Fruit fly (Drosophila melanogaster) whole organism, embryonic: Measurements from ENCODE around the gene LysB.

Experiments
- Bdp1 ChIP-seq: fragments of 200-800 bp; sonication (Bioruptor generic); optimal IDR thresholded peaks from 3 replicates; lab custom pipeline; 2016; ENCODE audit warnings: missing biosample characterization, missing genetic modification characterization
- CG10209 ChIP-seq: fragments of 200-800 bp; sonication (Bioruptor generic); optimal IDR thresholded peaks from 3 replicates; lab custom pipeline; 2017; ENCODE audit warnings: missing biosample characterization, mild to moderate bottlenecking, missing genetic modification characterization, missing genetic modification reagents
- CG1024 ChIP-seq: fragments of 200-800 bp; sonication (Bioruptor generic); IDR thresholded peaks from 2 replicates; pipeline ENCODE4 v1.3.6; 2022; ENCODE audit warnings: missing biosample characterization, missing genetic modification characterization
- CG10462 ChIP-seq: fragments of 200-800 bp; sonication (Bioruptor generic); optimal IDR thresholded peaks from 2 replicates; lab custom pipeline; 2016; ENCODE audit warnings: missing biosample characterization, missing genetic modification characterization
- CG10565 ChIP-seq: fragments of 200-800 bp; sonication (Bioruptor generic); optimal IDR thresholded peaks from 3 replicates; lab custom pipeline; 2016; ENCODE audit warnings: missing biosample characterization, mild to moderate bottlenecking, missing genetic modification characterization
- CG11695 ChIP-seq: fragments of 200-800 bp; sonication (Bioruptor generic); IDR thresholded peaks from 3 replicates; pipeline ENCODE4 v1.3.6; 2022; ENCODE audit warnings: missing biosample characterization, missing genetic modification characterization
- CG12155 ChIP-seq: fragments of 200-800 bp; sonication (Bioruptor generic); optimal IDR thresholded peaks from 3 replicates; lab custom pipeline; 2016; ENCODE audit warnings: missing biosample characterization, missing genetic modification characterization
- CG14441 ChIP-seq: fragments of 200-800 bp; sonication (Bioruptor generic); IDR thresholded peaks from 2 replicates; pipeline ENCODE4 v1.3.6; 2022; ENCODE audit warnings: missing biosample characterization, missing genetic modification characterization
- CG15011 ChIP-seq: fragments of 200-800 bp; sonication (Bioruptor generic); optimal IDR thresholded peaks from 3 replicates; lab custom pipeline; 2018; ENCODE audit warnings: missing biosample characterization, mild to moderate bottlenecking, missing genetic modification characterization
- CG17829 ChIP-seq: fragments of 200-800 bp; optimal IDR thresholded peaks from 2 replicates; lab custom pipeline; 2019; ENCODE audit warnings: missing biosample characterization, mild to moderate bottlenecking, missing genetic modification characterization, moderate library complexity
- CG18262 ChIP-seq: fragments of 200-800 bp; optimal IDR thresholded peaks from 3 replicates; lab custom pipeline; 2019; ENCODE audit warnings: missing biosample characterization, mild to moderate bottlenecking, missing genetic modification characterization, moderate library complexity
- CG31441 ChIP-seq: fragments of 200-800 bp; sonication (Bioruptor generic); IDR thresholded peaks from 2 replicates; pipeline ENCODE4 v1.3.6; 2022; ENCODE audit warnings: missing biosample characterization, missing genetic modification characterization
- CG32767 ChIP-seq: fragments of 200-800 bp; sonication (Bioruptor generic); IDR thresholded peaks from 2 replicates; pipeline ENCODE4 v1.3.6; 2022; ENCODE audit warnings: missing biosample characterization, missing genetic modification characterization
- CG32772 ChIP-seq: fragments of 200-800 bp; sonication (Bioruptor generic); IDR thresholded peaks from 2 replicates; pipeline ENCODE4 v1.3.6; 2022; ENCODE audit warnings: missing biosample characterization, missing genetic modification characterization
- CG33213 ChIP-seq: fragments of 200-800 bp; sonication (Bioruptor generic); optimal IDR thresholded peaks from 3 replicates; lab custom pipeline; 2016; ENCODE audit warnings: missing biosample characterization, missing genetic modification characterization
- CG43689 ChIP-seq: fragments of 200-800 bp; sonication (Bioruptor generic); IDR thresholded peaks from 2 replicates; pipeline ENCODE4 v1.3.6; 2022; ENCODE audit warnings: missing biosample characterization, missing genetic modification characterization
- CG5245 ChIP-seq: fragments of 200-800 bp; sonication (Bioruptor generic); optimal IDR thresholded peaks from 3 replicates; lab custom pipeline; 2016; ENCODE audit warnings: missing biosample characterization, missing genetic modification characterization
- CG6813 ChIP-seq: fragments of 200-800 bp; sonication (Bioruptor generic); optimal IDR thresholded peaks from 2 replicates; lab custom pipeline; 2017; ENCODE audit warnings: missing biosample characterization, missing genetic modification characterization, mild to moderate bottlenecking, moderate library complexity, missing genetic modification reagents
- CG7271 ChIP-seq: fragments of 200-800 bp; sonication (Bioruptor generic); optimal IDR thresholded peaks from 2 replicates; lab custom pipeline; 2018; ENCODE audit warnings: missing biosample characterization, mild to moderate bottlenecking, missing genetic modification characterization, moderate library complexity
- CG8089 ChIP-seq: fragments of 200-800 bp; sonication (Bioruptor generic); optimal IDR thresholded peaks from 3 replicates; lab custom pipeline; 2016; ENCODE audit warnings: missing biosample characterization, missing genetic modification characterization
- CG8478 ChIP-seq: fragments of >200 bp; optimal IDR thresholded peaks from 2 replicates; lab custom pipeline; 2018
- CG8924 ChIP-seq: fragments of 200-800 bp; optimal IDR thresholded peaks from 3 replicates; lab custom pipeline; 2019; ENCODE audit warnings: missing biosample characterization, mild to moderate bottlenecking, missing genetic modification characterization, moderate library complexity
- Dek ChIP-seq: fragments of 200-800 bp; sonication (Bioruptor generic); optimal IDR thresholded peaks from 3 replicates; lab custom pipeline; 2019; ENCODE audit warnings: missing biosample characterization, mild to moderate bottlenecking, missing genetic modification characterization, moderate library complexity
- Doc3 ChIP-seq: fragments of 200-800 bp; sonication (Bioruptor generic); IDR thresholded peaks from 3 replicates; pipeline ENCODE4 v1.3.6; 2022; ENCODE audit warnings: missing biosample characterization, missing genetic modification characterization; ENCODE audit not compliant: partially characterized antibody
- Drgx ChIP-seq: fragments of 200-800 bp; sonication (Bioruptor generic); IDR thresholded peaks from 2 replicates; pipeline ENCODE4 v1.3.6; 2022; ENCODE audit warnings: missing biosample characterization, missing genetic modification characterization
- Ets65A ChIP-seq: fragments of 200-800 bp; sonication (Bioruptor generic); peaks from one replicate; lab custom pipeline; 2016; ENCODE audit warnings: missing biosample characterization, missing genetic modification characterization
- Hmr ChIP-seq: fragments of 200-800 bp; sonication (Bioruptor generic); optimal IDR thresholded peaks from 3 replicates; lab custom pipeline; 2017; ENCODE audit warnings: mild to moderate bottlenecking, missing biosample characterization, missing genetic modification reagents, missing genetic modification characterization
- Jarid2 ChIP-seq: fragments of 200-800 bp; sonication (Bioruptor generic); optimal IDR thresholded peaks from 3 replicates; lab custom pipeline; 2017; ENCODE audit warnings: mild to moderate bottlenecking, missing biosample characterization, missing genetic modification reagents, missing genetic modification characterization
- Kr ChIP-seq: fragments of 200-800 bp; sonication (Bioruptor generic); optimal IDR thresholded peaks from 2 replicates; lab custom pipeline; 2017; ENCODE audit warnings: missing biosample characterization, mild to moderate bottlenecking, missing genetic modification characterization
- Lpt ChIP-seq: fragments of >200 bp; optimal IDR thresholded peaks from 2 replicates; lab custom pipeline; 2018; ENCODE audit warnings: missing biosample characterization, missing genetic modification characterization
- Meics ChIP-seq: fragments of 200-800 bp; sonication (Bioruptor generic); optimal IDR thresholded peaks from 2 replicates; lab custom pipeline; 2017; ENCODE audit warnings: missing biosample characterization, mild to moderate bottlenecking, missing genetic modification characterization
- Oaz ChIP-seq: fragments of 200-800 bp; sonication (Bioruptor generic); IDR thresholded peaks from 2 replicates; pipeline ENCODE4 v1.3.6; 2022; ENCODE audit warnings: missing biosample characterization, missing genetic modification characterization
- Opbp ChIP-seq: fragments of 200-800 bp; sonication (Bioruptor generic); IDR thresholded peaks from 3 replicates; pipeline ENCODE4 v1.3.6; 2022; ENCODE audit warnings: missing biosample characterization, missing genetic modification characterization; ENCODE audit not compliant: partially characterized antibody
- Side ChIP-seq: fragments of 200-800 bp; sonication (Bioruptor generic); optimal IDR thresholded peaks from 2 replicates; lab custom pipeline; 2016; ENCODE audit warnings: missing biosample characterization, missing genetic modification characterization
- Sin3A ChIP-seq: fragments of >200 bp; optimal IDR thresholded peaks from 2 replicates; lab custom pipeline; 2018
- Xbp1 ChIP-seq: fragments of 200-800 bp; sonication (Bioruptor generic); optimal IDR thresholded peaks from 3 replicates; lab custom pipeline; 2016; ENCODE audit warnings: missing biosample characterization, mild to moderate bottlenecking, missing genetic modification characterization
- ab ChIP-seq: fragments of 200-800 bp; sonication (Bioruptor generic); optimal IDR thresholded peaks from 2 replicates; lab custom pipeline; 2016; ENCODE audit warnings: missing biosample characterization, missing genetic modification characterization
- aop ChIP-seq: fragments of 200-800 bp; sonication (Bioruptor generic); IDR thresholded peaks from 2 replicates; pipeline ENCODE4 v1.3.6; 2022; ENCODE audit warnings: missing biosample characterization, missing genetic modification characterization
- br ChIP-seq: fragments of >200 bp; optimal IDR thresholded peaks from 2 replicates; lab custom pipeline; 2017
- cg ChIP-seq: fragments of 200-800 bp; sonication (Bioruptor generic); optimal IDR thresholded peaks from 3 replicates; lab custom pipeline; 2019; ENCODE audit warnings: missing biosample characterization, mild to moderate bottlenecking, missing genetic modification characterization, moderate library complexity
- crc ChIP-seq: fragments of 200-800 bp; sonication (Bioruptor generic); optimal IDR thresholded peaks from 2 replicates; lab custom pipeline; 2016; ENCODE audit warnings: missing biosample characterization, missing genetic modification characterization
- croc ChIP-seq: fragments of 200-800 bp; sonication (Bioruptor generic); conservative IDR thresholded peaks from 3 replicates; pipeline ENCODE4 v1.3.6; 2022; ENCODE audit warnings: missing biosample characterization, missing genetic modification characterization
- gcm ChIP-seq: fragments of 200-800 bp; sonication (Bioruptor generic); optimal IDR thresholded peaks from 2 replicates; lab custom pipeline; 2019; ENCODE audit warnings: missing biosample characterization, mild to moderate bottlenecking, missing genetic modification characterization, moderate library complexity
- grn ChIP-seq: fragments of 200-800 bp; sonication (Bioruptor generic); optimal IDR thresholded peaks from 3 replicates; lab custom pipeline; 2017; ENCODE audit warnings: missing biosample characterization, missing genetic modification characterization
- gsb ChIP-seq: fragments of 200-800 bp; sonication (Bioruptor generic); IDR thresholded peaks from 2 replicates; pipeline ENCODE4 v1.3.6; 2022; ENCODE audit warnings: missing biosample characterization, missing genetic modification characterization
- hth ChIP-seq: fragments of >200 bp; optimal IDR thresholded peaks from 2 replicates; lab custom pipeline; 2017; ENCODE audit warnings: inconsistent platforms
- insv ChIP-seq, 2 experiments: fragments of 200-800 bp; sonication (Bioruptor generic); optimal IDR thresholded peaks; 3 replicates each; lab custom pipeline; 2016 to 2018; ENCODE audit warnings: missing biosample characterization in 2 of 2, missing genetic modification characterization in 2 of 2
- jumu ChIP-seq: fragments of 200-800 bp; sonication (Bioruptor generic); optimal IDR thresholded peaks from 3 replicates; lab custom pipeline; 2016; ENCODE audit warnings: missing biosample characterization, missing genetic modification characterization
- klu ChIP-seq: fragments of 200-800 bp; sonication (Bioruptor generic); IDR thresholded peaks from 2 replicates; pipeline ENCODE4 v1.3.6; 2022; ENCODE audit warnings: missing biosample characterization, missing genetic modification characterization
- luna ChIP-seq: fragments of 200-800 bp; sonication (Bioruptor generic); optimal IDR thresholded peaks from 2 replicates; lab custom pipeline; 2016; ENCODE audit warnings: missing biosample characterization, missing genetic modification characterization
- otp ChIP-seq: fragments of 200-800 bp; sonication (Bioruptor generic); IDR thresholded peaks from 3 replicates; pipeline ENCODE4, ENCODE4 v1.3.6; 2022; ENCODE audit warnings: missing biosample characterization, missing genetic modification characterization
- pum ChIP-seq: fragments of 200-800 bp; sonication (Bioruptor generic); optimal IDR thresholded peaks from 2 replicates; lab custom pipeline; 2016; ENCODE audit warnings: missing biosample characterization, missing genetic modification characterization
- row ChIP-seq: fragments of 200-800 bp; sonication (Bioruptor generic); IDR thresholded peaks from 3 replicates; pipeline ENCODE4 v1.3.6; 2022; ENCODE audit warnings: missing biosample characterization, missing genetic modification characterization
- vfl ChIP-seq: fragments of 200-800 bp; sonication (Bioruptor generic); optimal IDR thresholded peaks from 2 replicates; lab custom pipeline; 2016; ENCODE audit warnings: missing biosample characterization, missing genetic modification characterization

The LysB gene

DNA sequence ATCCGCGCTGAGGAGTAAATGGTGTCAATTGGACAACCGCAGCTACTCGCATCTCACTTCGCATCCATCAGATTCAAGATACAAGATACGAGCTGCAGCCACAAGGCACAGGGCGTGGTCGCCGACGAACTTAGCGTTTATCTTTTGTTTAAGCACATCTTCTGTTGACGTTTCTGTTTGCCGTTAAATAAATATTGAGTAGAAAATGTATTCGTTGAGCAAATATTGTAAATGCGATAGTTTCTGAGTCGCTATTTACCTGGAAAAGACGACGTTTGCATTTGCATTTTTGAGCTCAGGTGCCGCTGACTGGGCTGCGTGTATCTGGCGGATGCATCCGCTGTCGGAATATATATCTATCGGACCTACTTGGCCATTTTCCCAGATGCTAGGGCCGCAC is 40.9 kb upstream of the LysB start (continued):
- TF ChIP-seq Drgx (GFP tag; lab: Robert Waterston, UW) (no peak), CG8089 (GFP tag; lab: Kevin White, UChicago) (peak; percentile 48), Doc3 (GFP tag; lab: Robert Waterston, UW) (no peak), croc (GFP tag; lab: Robert Waterston, UW) (no peak), cg (GFP tag; lab: Kevin White, UChicago) (no peak), Bdp1 (GFP tag; lab: Kevin White, UChicago) (no peak), klu (GFP tag; lab: Robert Waterston, UW) (no peak), CG10565 (no peak), insv (GFP tag; optimal IDR thresholded peaks at IDR 0.05; lab: Kevin White, UChicago) (peak in 1 of 2 experiments; percentile 41), Meics (GFP tag; lab: Kevin White, UChicago) (no peak), jumu (GFP tag; lab: Kevin White, UChicago) (no peak), gcm (GFP tag; lab: Kevin White, UChicago) (peak; percentile 65), Jarid2 (GFP tag; lab: Kevin White, UChicago) (peak; percentile 32), CG33213 (GFP tag; lab: Kevin White, UChicago) (peak; percentile 64), Side (peak; percentile 54), CG12155 (GFP tag; lab: Kevin White, UChicago) (no peak), otp (GFP tag; lab: Robert Waterston, UW) (peak; percentile 78; the same call in 2 of the 3 replicates), gsb (GFP tag; lab: Robert Waterston, UW) (no peak), CG18262 (peak; percentile 13), CG11695 (GFP tag; lab: Robert Waterston, UW) (peak; percentile 61; the same call in 2 of the 3 replicates), Xbp1 (GFP tag; lab: Kevin White, UChicago) (no peak), Lpt (GFP tag; lab: Kevin White, UChicago) (no peak), grn (GFP tag; lab: Kevin White, UChicago) (peak; percentile 59), CG14441 (GFP tag; lab: Robert Waterston, UW) (no peak; the same call in 1 of the 2 replicates), vfl (no peak), CG8478 (lab: Kevin White, UChicago) (no peak), CG31441 (GFP tag; lab: Robert Waterston, UW) (no peak), crc (GFP tag; lab: Kevin White, UChicago) (no peak), aop (GFP tag; lab: Robert Waterston, UW) (no peak), pum (GFP tag; lab: Kevin White, UChicago) (no peak), CG17829 (tag; lab: Kevin White, UChicago) (peak; percentile 25), CG15011 (peak; percentile 55), CG6813 (GFP tag; lab: Kevin White, UChicago) (peak; percentile 90), Oaz (no peak), ab (no peak), CG10462 (GFP tag; lab: Kevin White, UChicago) (no peak), row (GFP tag; lab: Robert Waterston, UW) (no peak), Kr (GFP tag; lab: Kevin White, UChicago) (peak; percentile 94), CG7271 (peak; percentile 79), hth (lab: Kevin White, UChicago) (no peak), luna (GFP tag; lab: Kevin White, UChicago) (no peak), Opbp (no peak), Ets65A (GFP tag; lab: Kevin White, UChicago) (no peak), Sin3A (lab: Kevin White, UChicago) (no peak), CG5245 (no peak), CG43689 (GFP tag; lab: Robert Waterston, UW) (no peak), Dek (tag; lab: Kevin White, UChicago) (no peak), Hmr (GFP tag; lab: Kevin White, UChicago) (no peak), CG32767 (GFP tag; lab: Robert Waterston, UW) (no peak), br (lab: Kevin White, UChicago) (no peak), CG1024 (no peak; the same call in 1 of the 2 replicates), CG8924 (peak; percentile 24), CG10209 (peak; percentile 70), CG32772 (GFP tag; lab: Robert Waterston, UW) (no peak)
